Fruit fly (Drosophila melanogaster) whole organism, embryonic: ENCODE results near the gene hob.

Experiments used
- Atf-2 ChIP-seq: fragments of 200-800 bp; sonication (Bioruptor generic); optimal IDR thresholded peaks from 2 replicates; lab custom pipeline; 2016; ENCODE audit warnings: missing biosample characterization, missing genetic modification characterization
- Blimp-1 ChIP-seq: fragments of 200-800 bp; sonication (Bioruptor generic); optimal IDR thresholded peaks from 3 replicates; lab custom pipeline; 2018; ENCODE audit warnings: missing biosample characterization, missing genetic modification characterization, mild to moderate bottlenecking, moderate library complexity, missing genetic modification reagents
- CG11456 ChIP-seq: fragments of 200-800 bp; sonication (Bioruptor generic); IDR thresholded peaks from 3 replicates; pipeline ENCODE4 v1.3.6; 2022; ENCODE audit warnings: missing biosample characterization, missing genetic modification characterization
- CG15073 ChIP-seq: fragments of 200-800 bp; sonication (Bioruptor generic); optimal IDR thresholded peaks from 2 replicates; lab custom pipeline; 2016; ENCODE audit warnings: missing biosample characterization, missing genetic modification characterization
- CG15269 ChIP-seq: fragments of 200-800 bp; sonication (Bioruptor generic); optimal IDR thresholded peaks from 2 replicates; lab custom pipeline; 2018; ENCODE audit warnings: missing biosample characterization, mild to moderate bottlenecking, missing genetic modification characterization, moderate library complexity
- CG15696 ChIP-seq: fragments of 200-800 bp; sonication (Bioruptor generic); optimal IDR thresholded peaks from 2 replicates; lab custom pipeline; 2019; ENCODE audit warnings: missing biosample characterization, mild to moderate bottlenecking, missing genetic modification characterization, moderate library complexity
- CG16779 ChIP-seq: fragments of 200-800 bp; sonication (Bioruptor generic); IDR thresholded peaks from 2 replicates; pipeline ENCODE4 v1.3.6; 2022; ENCODE audit warnings: missing biosample characterization, missing genetic modification characterization
- CG17328 ChIP-seq: fragments of 200-800 bp; sonication (Bioruptor generic); IDR thresholded peaks from 2 replicates; pipeline ENCODE4 v1.3.6; 2022; ENCODE audit warnings: missing biosample characterization, missing genetic modification characterization
- CG17359 ChIP-seq: fragments of 200-800 bp; sonication (Bioruptor generic); optimal IDR thresholded peaks from 3 replicates; lab custom pipeline; 2018; ENCODE audit warnings: missing biosample characterization, mild to moderate bottlenecking, missing genetic modification characterization, moderate library complexity
- CG17361 ChIP-seq: fragments of 200-800 bp; sonication (Bioruptor generic); IDR thresholded peaks from 3 replicates; pipeline ENCODE4 v1.3.6; 2022; ENCODE audit warnings: missing biosample characterization, missing genetic modification characterization
- CG17612 ChIP-seq: fragments of 200-800 bp; sonication (Bioruptor generic); IDR thresholded peaks from 2 replicates; pipeline ENCODE4 v1.3.6; 2022; ENCODE audit warnings: missing biosample characterization, missing genetic modification characterization
- CG1832 ChIP-seq: fragments of 200-800 bp; sonication (Bioruptor generic); optimal IDR thresholded peaks from 2 replicates; lab custom pipeline; 2017; ENCODE audit warnings: missing biosample characterization, mild to moderate bottlenecking, missing genetic modification characterization, inconsistent platforms
- CG2712 ChIP-seq: fragments of 200-800 bp; optimal IDR thresholded peaks from 3 replicates; lab custom pipeline; 2019; ENCODE audit warnings: missing biosample characterization, mild to moderate bottlenecking, missing genetic modification characterization, moderate library complexity
- CG31224 ChIP-seq: fragments of 200-800 bp; sonication (Bioruptor generic); IDR thresholded peaks from 2 replicates; pipeline ENCODE4 v1.3.6; 2022; ENCODE audit warnings: missing biosample characterization, missing genetic modification characterization
- CG3163 ChIP-seq: fragments of 200-800 bp; sonication (Bioruptor generic); optimal IDR thresholded peaks from 3 replicates; lab custom pipeline; 2016; ENCODE audit warnings: missing biosample characterization, missing genetic modification characterization
- CG32532 ChIP-seq: fragments of 200-800 bp; sonication (Bioruptor generic); IDR thresholded peaks from 2 replicates; pipeline ENCODE4 v1.3.6; 2022; ENCODE audit warnings: missing biosample characterization, missing genetic modification characterization
- CG34224 ChIP-seq: fragments of 200-800 bp; sonication (Bioruptor generic); IDR thresholded peaks from 3 replicates; pipeline ENCODE4 v1.3.6; 2022; ENCODE audit warnings: missing biosample characterization, missing genetic modification characterization; ENCODE audit not compliant: partially characterized antibody
- CG34422 ChIP-seq: fragments of 200-800 bp; sonication (Bioruptor generic); IDR thresholded peaks from 3 replicates; pipeline ENCODE4 v1.3.6; 2022; ENCODE audit warnings: missing biosample characterization, missing genetic modification characterization
- CG4617 ChIP-seq: fragments of 200-800 bp; sonication (Bioruptor generic); optimal IDR thresholded peaks from 3 replicates; lab custom pipeline; 2016; ENCODE audit warnings: missing biosample characterization, missing genetic modification characterization, borderline replicate concordance
- CG6813 ChIP-seq: fragments of 200-800 bp; sonication (Bioruptor generic); optimal IDR thresholded peaks from 2 replicates; lab custom pipeline; 2017; ENCODE audit warnings: missing biosample characterization, missing genetic modification characterization, mild to moderate bottlenecking, moderate library complexity, missing genetic modification reagents
- CG9876 ChIP-seq: fragments of 200-800 bp; sonication (Bioruptor generic); optimal IDR thresholded peaks from 2 replicates; lab custom pipeline; 2016; ENCODE audit warnings: missing biosample characterization, missing genetic modification characterization
- CHES-1-like ChIP-seq: fragments of 200-800 bp; sonication (Bioruptor generic); optimal IDR thresholded peaks from 2 replicates; lab custom pipeline; 2016; ENCODE audit warnings: missing biosample characterization, missing genetic modification characterization
- Gug ChIP-seq: fragments of 200-800 bp; sonication (Bioruptor generic); IDR thresholded peaks from 4 replicates; pipeline ENCODE4 v1.3.6; 2022; ENCODE audit warnings: missing biosample characterization, missing genetic modification characterization
- HmgD ChIP-seq: fragments of 200-800 bp; sonication (Bioruptor generic); optimal IDR thresholded peaks from 3 replicates; lab custom pipeline; 2016; ENCODE audit warnings: missing biosample characterization, missing genetic modification characterization
- MTF-1 ChIP-seq: fragments of 200-800 bp; sonication (Bioruptor generic); optimal IDR thresholded peaks from 2 replicates; lab custom pipeline; 2018; ENCODE audit warnings: missing biosample characterization, mild to moderate bottlenecking, missing genetic modification characterization, borderline replicate concordance
- Meics ChIP-seq: fragments of 200-800 bp; sonication (Bioruptor generic); optimal IDR thresholded peaks from 2 replicates; lab custom pipeline; 2017; ENCODE audit warnings: missing biosample characterization, mild to moderate bottlenecking, missing genetic modification characterization
- Mrtf ChIP-seq: fragments of 200-800 bp; sonication (Bioruptor generic); IDR thresholded peaks from 3 replicates; pipeline ENCODE4 v1.3.6; 2022; ENCODE audit warnings: missing biosample characterization, missing genetic modification characterization
- Myb ChIP-seq: fragments of 200-800 bp; sonication (Bioruptor generic); optimal IDR thresholded peaks from 2 replicates; lab custom pipeline; 2016; ENCODE audit warnings: missing biosample characterization, missing genetic modification characterization
- Scr ChIP-seq: fragments of 200-800 bp; sonication (Bioruptor generic); IDR thresholded peaks from 2 replicates; pipeline ENCODE4 v1.3.6; 2022; ENCODE audit warnings: missing biosample characterization, missing genetic modification characterization; ENCODE audit not compliant: partially characterized antibody
- ab ChIP-seq: fragments of 200-800 bp; sonication (Bioruptor generic); optimal IDR thresholded peaks from 2 replicates; lab custom pipeline; 2016; ENCODE audit warnings: missing biosample characterization, missing genetic modification characterization
- caup ChIP-seq: fragments of 200-800 bp; sonication (Bioruptor generic); optimal IDR thresholded peaks from 3 replicates; lab custom pipeline; 2017; ENCODE audit warnings: missing biosample characterization, mild to moderate bottlenecking, missing genetic modification characterization, moderate library complexity; ENCODE audit not compliant: severe bottlenecking
- cg ChIP-seq: fragments of 200-800 bp; sonication (Bioruptor generic); optimal IDR thresholded peaks from 3 replicates; lab custom pipeline; 2019; ENCODE audit warnings: missing biosample characterization, mild to moderate bottlenecking, missing genetic modification characterization, moderate library complexity
- crc ChIP-seq: fragments of 200-800 bp; sonication (Bioruptor generic); optimal IDR thresholded peaks from 2 replicates; lab custom pipeline; 2016; ENCODE audit warnings: missing biosample characterization, missing genetic modification characterization
- da ChIP-seq: fragments of 200-800 bp; sonication (Bioruptor generic); optimal IDR thresholded peaks from 2 replicates; lab custom pipeline; 2016; ENCODE audit warnings: missing biosample characterization, missing genetic modification characterization
- emc ChIP-seq: fragments of 200-800 bp; sonication (Bioruptor generic); optimal IDR thresholded peaks from 2 replicates; lab custom pipeline; 2016; ENCODE audit warnings: missing biosample characterization, missing genetic modification characterization
- esg ChIP-seq: fragments of 200-800 bp; sonication (Bioruptor generic); conservative IDR thresholded peaks from 2 replicates; pipeline ENCODE4 v1.3.6; 2022; ENCODE audit warnings: missing biosample characterization, missing genetic modification characterization
- ftz-f1 ChIP-seq: fragments of 200-800 bp; sonication (Bioruptor generic); optimal IDR thresholded peaks from 2 replicates; lab custom pipeline; 2016; ENCODE audit warnings: missing biosample characterization, missing genetic modification characterization
- grau ChIP-seq: fragments of 200-800 bp; optimal IDR thresholded peaks from 3 replicates; lab custom pipeline; 2019; ENCODE audit warnings: missing biosample characterization, mild to moderate bottlenecking, missing genetic modification characterization, moderate library complexity
- nerfin-2 ChIP-seq: fragments of 200-800 bp; sonication (Bioruptor generic); IDR thresholded peaks from 2 replicates; pipeline ENCODE4 v1.3.6; 2022; ENCODE audit warnings: missing biosample characterization, missing genetic modification characterization; ENCODE audit not compliant: partially characterized antibody
- pan ChIP-seq, 4 experiments: fragments of >200 bp in 3 of 4; fragments of 200-800 bp in 1 of 4; sonication (Bioruptor generic) in 1 of 4; optimal IDR thresholded peaks in 3 of 4; IDR thresholded peaks in 1 of 4; 2 replicates each; pipeline versions ENCODE4 v1.3.6 to Lab custom; 2017 to 2022; ENCODE audit warnings: missing biosample characterization in 2 of 4, missing genetic modification characterization in 2 of 4, mixed read lengths in 1 of 4
- pum ChIP-seq: fragments of 200-800 bp; sonication (Bioruptor generic); optimal IDR thresholded peaks from 2 replicates; lab custom pipeline; 2016; ENCODE audit warnings: missing biosample characterization, missing genetic modification characterization
- scrt ChIP-seq: fragments of 200-800 bp; sonication (Bioruptor generic); optimal IDR thresholded peaks from 2 replicates; lab custom pipeline; 2018; ENCODE audit warnings: missing biosample characterization, mild to moderate bottlenecking, missing genetic modification characterization, moderate library complexity
- seq ChIP-seq: fragments of 200-800 bp; sonication (Bioruptor generic); IDR thresholded peaks from 2 replicates; pipeline ENCODE4 v1.3.6; 2022; ENCODE audit warnings: missing biosample characterization, missing genetic modification characterization
- slp2 ChIP-seq: fragments of 200-800 bp; sonication (Bioruptor generic); optimal IDR thresholded peaks from 2 replicates; lab custom pipeline; 2016; ENCODE audit warnings: missing biosample characterization, missing genetic modification characterization
- sqz ChIP-seq: fragments of 200-800 bp; sonication (Bioruptor generic); optimal IDR thresholded peaks from 3 replicates; lab custom pipeline; 2018; ENCODE audit warnings: missing biosample characterization, mild to moderate bottlenecking, missing genetic modification characterization
- sug ChIP-seq: fragments of 200-800 bp; optimal IDR thresholded peaks from 2 replicates; lab custom pipeline; 2019; ENCODE audit warnings: missing biosample characterization, mild to moderate bottlenecking, missing genetic modification characterization, moderate library complexity
- unpg ChIP-seq: fragments of 200-800 bp; sonication (Bioruptor generic); optimal IDR thresholded peaks from 3 replicates; lab custom pipeline; 2018; ENCODE audit warnings: missing biosample characterization, mild to moderate bottlenecking, missing genetic modification characterization, moderate library complexity
- z ChIP-seq: fragments of 200-800 bp; sonication (Bioruptor generic); IDR thresholded peaks from 3 replicates; pipeline ENCODE4 v1.3.6; 2022; ENCODE audit warnings: missing biosample characterization, missing genetic modification characterization

Gene hob

DNA sequence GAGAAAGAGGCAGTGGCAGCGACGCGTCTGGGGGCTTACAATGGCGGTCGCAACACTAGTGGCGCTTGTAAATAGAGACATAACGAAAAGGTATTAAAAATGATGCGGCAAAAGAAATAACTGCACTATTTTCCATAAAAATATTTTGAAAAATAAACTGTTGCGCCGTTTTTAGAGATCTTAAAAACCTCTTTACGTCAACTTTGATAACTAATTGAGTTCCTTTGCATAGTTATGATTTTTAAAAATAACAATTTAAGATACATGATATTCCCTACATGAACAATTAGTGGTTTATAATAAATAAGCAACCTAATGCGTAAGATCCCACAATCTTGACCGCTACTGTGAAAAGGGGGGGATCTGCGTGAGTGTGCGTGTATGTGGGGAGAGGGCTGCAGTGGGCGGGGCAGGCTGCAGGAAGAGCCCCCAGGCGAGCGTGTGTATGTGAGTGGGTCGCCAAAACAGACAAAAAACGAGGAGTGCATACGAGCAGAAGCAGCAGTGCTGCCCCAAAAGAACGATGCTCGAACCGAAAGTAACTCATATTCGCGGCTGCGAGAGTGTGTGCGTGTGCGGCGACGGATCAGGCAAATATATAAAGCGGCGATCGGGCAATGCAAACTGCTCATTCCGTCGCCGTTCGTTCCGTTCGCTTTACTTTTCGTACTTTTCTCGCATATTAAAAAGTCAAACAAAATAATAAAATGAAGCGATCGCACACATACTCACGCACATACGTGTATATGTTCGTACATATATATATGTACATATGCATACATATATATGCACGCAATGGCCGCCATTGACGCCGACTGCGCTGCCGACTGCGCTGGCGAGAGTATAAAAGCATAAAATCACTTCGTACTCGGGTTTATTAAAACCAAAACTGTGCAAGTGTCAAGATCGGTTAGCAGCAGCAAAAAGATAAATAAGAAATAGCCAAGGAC, 30.3 kb upstream of the hob start (continued):
- TF ChIP-seq HmgD (GFP tag; lab: Kevin White, UChicago) = no peak
- TF ChIP-seq CG3163 = no peak
- TF ChIP-seq crc (GFP tag; lab: Kevin White, UChicago) = no peak
- 0 out of 3 replicates have a peak, but pooled peaks have one; percentile 22 for TF ChIP-seq CG34422 (GFP tag; lab: Robert Waterston, UW)
- TF ChIP-seq CG31224 (GFP tag; lab: Robert Waterston, UW) = no peak
- TF ChIP-seq sug (tag; lab: Kevin White, UChicago) = no peak
- TF ChIP-seq seq (GFP tag; lab: Robert Waterston, UW) = peak; percentile 53
- TF ChIP-seq sqz = no peak
- TF ChIP-seq caup (GFP tag; lab: Kevin White, UChicago) = no peak
- no peak for TF ChIP-seq pum (GFP tag; lab: Kevin White, UChicago)
- TF ChIP-seq CG17359 (tag; lab: Kevin White, UChicago) = peak; percentile 34
- no peak for TF ChIP-seq Mrtf
- TF ChIP-seq scrt (GFP tag; lab: Kevin White, UChicago) = no peak
- TF ChIP-seq Gug (GFP tag; lab: Robert Waterston, UW) = no peak
- TF ChIP-seq grau = peak; percentile 53
- no peak for TF ChIP-seq CG32532 (GFP tag; lab: Robert Waterston, UW)
- peak; percentile 61 for TF ChIP-seq cg (GFP tag; lab: Kevin White, UChicago)
- no peak for TF ChIP-seq CG15696 (tag; lab: Kevin White, UChicago)
- peak; percentile 54 for TF ChIP-seq CG2712
- TF ChIP-seq CG4617 = no peak
- TF ChIP-seq CG17328 = no peak
- TF ChIP-seq Myb (GFP tag; lab: Kevin White, UChicago) = no peak
- TF ChIP-seq CG34224 (GFP tag; lab: Robert Waterston, UW) = no peak
- TF ChIP-seq da (GFP tag; lab: Kevin White, UChicago) = no peak
- TF ChIP-seq pan (optimal IDR thresholded peaks at IDR 0.05; lab: Kevin White, UChicago) = no peak
- TF ChIP-seq pan (GFP tag; optimal IDR thresholded peaks at IDR 0.05 in 1 of 2, IDR thresholded peaks at IDR 0.05 in 1 of 2) = no peak
- TF ChIP-seq CG16779 (GFP tag; lab: Robert Waterston, UW) = 0 out of 2 replicates have a peak, but pooled peaks have one; percentile 21
- TF ChIP-seq CHES-1-like (GFP tag; lab: Kevin White, UChicago) = no peak
- TF ChIP-seq Atf-2 (GFP tag; lab: Kevin White, UChicago) = peak; percentile 29
- TF ChIP-seq CG15073 (GFP tag; lab: Kevin White, UChicago) = peak; percentile 5
- TF ChIP-seq CG11456 (GFP tag; lab: Robert Waterston, UW) = no peak
- TF ChIP-seq CG15269 (tag; lab: Kevin White, UChicago) = peak; percentile 55
- TF ChIP-seq Blimp-1 (GFP tag; lab: Kevin White, UChicago) = peak; percentile 36
- peak; percentile 14 for TF ChIP-seq Meics (GFP tag; lab: Kevin White, UChicago)
- TF ChIP-seq CG9876 (GFP tag; lab: Kevin White, UChicago) = no peak
- TF ChIP-seq MTF-1 (GFP tag; lab: Kevin White, UChicago) = no peak
- no peak for TF ChIP-seq z
- peak; percentile 48 for TF ChIP-seq esg (GFP tag; lab: Robert Waterston, UW)
- no peak for TF ChIP-seq Scr
- TF ChIP-seq CG6813 = no peak
- TF ChIP-seq emc = no peak
- no peak for TF ChIP-seq ftz-f1
- no peak for TF ChIP-seq slp2 (GFP tag; lab: Kevin White, UChicago)
- TF ChIP-seq ab = no peak
- no peak for TF ChIP-seq CG17612
- no peak for TF ChIP-seq nerfin-2 (GFP tag; lab: Robert Waterston, UW)
- peak; percentile 37; the same call in 1 of the 3 replicates for TF ChIP-seq CG17361
- TF ChIP-seq CG1832 = no peak
- peak; percentile 21 for TF ChIP-seq unpg
